Worm (Caenorhabditis elegans): Measurements from ENCODE around the gene srx-17.
A peak's percentile ranks its signal among the peaks of the same experiment; 100 is the strongest.

Gene srx-17

ce11 chrV:13840909-13841308 is at the start of gene srx-17:
TSS of gene srx-17 (plus strand) at chrV:13841209.
- TF ChIP-seq pha-4 (tag; optimal IDR thresholded peaks at IDR 0.05), result no peak
- TF ChIP-seq snpc-4 (tag; optimal IDR thresholded peaks at IDR 0.05), result no peak
- TF ChIP-seq ztf-11 (tag; optimal IDR thresholded peaks at IDR 0.05), result no peak
- no peak for TF ChIP-seq cnd-1 (tag; optimal IDR thresholded peaks at IDR 0.05)
- no peak for TF ChIP-seq nhr-28 (tag; optimal IDR thresholded peaks at IDR 0.05)
- TF ChIP-seq nhr-237 (tag; optimal IDR thresholded peaks at IDR 0.05), result no peak
- no peak for TF ChIP-seq nhr-2 (tag; optimal IDR thresholded peaks at IDR 0.05)
- TF ChIP-seq M03D4.4 (tag; optimal IDR thresholded peaks at IDR 0.05), result no peak
- no peak for TF ChIP-seq unc-39 (tag; optimal IDR thresholded peaks at IDR 0.05)
- no peak for TF ChIP-seq ceh-43 (GFP tag; optimal IDR thresholded peaks at IDR 0.05)
- no peak for TF ChIP-seq lin-32 (GFP tag; optimal IDR thresholded peaks at IDR 0.05)
- TF ChIP-seq sem-2 (GFP tag; optimal IDR thresholded peaks at IDR 0.05), result no peak
- no peak for TF ChIP-seq ham-2 (GFP tag; optimal IDR thresholded peaks at IDR 0.05)
- no peak for TF ChIP-seq mep-1 (tag; optimal IDR thresholded peaks at IDR 0.05)
- no peak for TF ChIP-seq bed-3 (GFP tag; optimal IDR thresholded peaks at IDR 0.05)
- TF ChIP-seq tbx-8 (GFP tag; optimal IDR thresholded peaks at IDR 0.05), result no peak

- TF ChIP-seq mab-5 (tag; optimal IDR thresholded peaks at IDR 0.05) (no peak), tbx-8 (GFP tag; optimal IDR thresholded peaks at IDR 0.05) (no peak), lin-13 (tag; optimal IDR thresholded peaks at IDR 0.05) (no peak), nhr-28 (tag; optimal IDR thresholded peaks at IDR 0.05) (no peak), hlh-1 (tag; optimal IDR thresholded peaks at IDR 0.05) (no peak), nhr-12 (tag; optimal IDR thresholded peaks at IDR 0.05) (no peak), snpc-4 (tag; optimal IDR thresholded peaks at IDR 0.05) (no peak), sptf-1 (tag; optimal IDR thresholded peaks at IDR 0.05) (no peak), nhr-76 (tag; optimal IDR thresholded peaks at IDR 0.05) (no peak), elt-3 (tag; optimal IDR thresholded peaks at IDR 0.05) (no peak), lin-32 (GFP tag; optimal IDR thresholded peaks at IDR 0.05) (no peak), unc-39 (tag; optimal IDR thresholded peaks at IDR 0.05) (no peak), cnd-1 (tag; optimal IDR thresholded peaks at IDR 0.05) (no peak), ceh-39 (tag; optimal IDR thresholded peaks at IDR 0.05) (no peak), flh-1 (GFP tag; optimal IDR thresholded peaks at IDR 0.05) (no peak)
Observed at ce11 chrV:13794046-13794445, 47.0 kb upstream of the srx-17 start.

ce11 chrV:13796246-13796776 is 44.7 kb upstream of the srx-17 start, which contains the start of gene twk-32:
TSS of gene twk-32 (plus strand) at chrV:13796641.
- TF ChIP-seq mep-1 (tag; optimal IDR thresholded peaks at IDR 0.05) (no peak), nhr-2 (tag; optimal IDR thresholded peaks at IDR 0.05) (no peak), unc-62 (GFP tag; optimal IDR thresholded peaks at IDR 0.05) (no peak), mab-5 (tag; optimal IDR thresholded peaks at IDR 0.05) (no peak), nhr-28 (tag; optimal IDR thresholded peaks at IDR 0.05) (no peak), M03D4.4 (tag; optimal IDR thresholded peaks at IDR 0.05) (no peak), blmp-1 (tag; optimal IDR thresholded peaks at IDR 0.05) (no peak), ces-1 (GFP tag; optimal IDR thresholded peaks at IDR 0.05) (peak; percentile 18)

- no peak for TF ChIP-seq mep-1 (tag; optimal IDR thresholded peaks at IDR 0.05)
- TF ChIP-seq cnd-1 (tag; optimal IDR thresholded peaks at IDR 0.05), result no peak
- no peak for TF ChIP-seq unc-62 (GFP tag; optimal IDR thresholded peaks at IDR 0.05)
- TF ChIP-seq ces-1 (GFP tag; optimal IDR thresholded peaks at IDR 0.05), result no peak
- TF ChIP-seq nhr-237 (tag; optimal IDR thresholded peaks at IDR 0.05), result no peak
Observed at ce11 chrV:13799190-13799589, 41.8 kb upstream of the srx-17 start.

- no peak for TF ChIP-seq drap-1 (GFP tag; optimal IDR thresholded peaks at IDR 0.05)
Observed at ce11 chrV:13803902-13804301, 37.1 kb upstream of the srx-17 start, which contains the start of gene swan-2. TSS of gene swan-2 (minus strand) at chrV:13804281.

- TF ChIP-seq unc-120 (tag; optimal IDR thresholded peaks at IDR 0.05; ENCODE audit: poor library complexity, severe bottlenecking), result peak; percentile 40
- peak; percentile 41 for TF ChIP-seq hlh-1 (tag; optimal IDR thresholded peaks at IDR 0.05)
- TF ChIP-seq ces-1 (GFP tag; optimal IDR thresholded peaks at IDR 0.05), result no peak
- no peak for TF ChIP-seq nhr-2 (tag; optimal IDR thresholded peaks at IDR 0.05)
- TF ChIP-seq flh-1 (GFP tag; optimal IDR thresholded peaks at IDR 0.05), result no peak
Observed at ce11 chrV:13807232-13807631, 33.8 kb upstream of the srx-17 start, which contains the start of gene swan-1. TSS of gene swan-1 (minus strand) at chrV:13807237.
